Worm (Caenorhabditis elegans): ENCODE measurements around the gene F42G2.5.

Gene F42G2.5

ce11 chrII:2411093-2411492 lies 6.7 kb downstream of the F42G2.5 start:
- TF ChIP-seq tra-4 (tag; optimal IDR thresholded peaks at IDR 0.05), result no peak
- no peak for TF ChIP-seq aly-1 (tag; optimal IDR thresholded peaks at IDR 0.05)
- TF ChIP-seq ceh-13 (GFP tag; optimal IDR thresholded peaks at IDR 0.05), result no peak
- TF ChIP-seq scrt-1 (GFP tag; IDR thresholded peaks at IDR 0.05), result no peak
- TF ChIP-seq ets-7 (tag; optimal IDR thresholded peaks at IDR 0.05), result no peak

- TF ChIP-seq hnd-1 (tag; optimal IDR thresholded peaks at IDR 0.05) (no peak), tbx-11 (GFP tag; IDR thresholded peaks at IDR 0.05) (no peak), sea-1 (GFP tag; conservative IDR thresholded peaks at IDR 0.05) (no peak), ceh-13 (GFP tag; optimal IDR thresholded peaks at IDR 0.05) (no peak), ets-7 (tag; optimal IDR thresholded peaks at IDR 0.05) (no peak), ceh-36 (tag; optimal IDR thresholded peaks at IDR 0.05) (no peak), hmbx-1 (tag; optimal IDR thresholded peaks at IDR 0.05) (no peak), B0310.2 (tag; optimal IDR thresholded peaks at IDR 0.05) (no peak), ama-1 (optimal IDR thresholded peaks at IDR 0.05) (no peak), F13C5.2 (tag; optimal IDR thresholded peaks at IDR 0.05) (no peak), aly-1 (tag; optimal IDR thresholded peaks at IDR 0.05) (no peak), hmg-4 (GFP tag; optimal IDR thresholded peaks at IDR 0.05) (no peak), flt-1 (GFP tag; IDR thresholded peaks at IDR 0.05) (no peak), pes-1 (GFP tag; IDR thresholded peaks at IDR 0.05) (no peak), tbx-37 (GFP tag; conservative IDR thresholded peaks at IDR 0.05) (no peak), scrt-1 (GFP tag; IDR thresholded peaks at IDR 0.05) (no peak), tra-4 (tag; optimal IDR thresholded peaks at IDR 0.05) (no peak)
Measured at ce11 chrII:2403984-2404383, 13.8 kb downstream of the F42G2.5 start, which contains the start of gene F16G10.1. Gene F16G10.1 (plus strand): TSS chrII:2404284.

ce11 chrII:2399810-2400209 lies 18.0 kb downstream of the F42G2.5 start:
- TF ChIP-seq tbx-37 (GFP tag; conservative IDR thresholded peaks at IDR 0.05) (no peak), hmbx-1 (tag; optimal IDR thresholded peaks at IDR 0.05) (no peak), pes-1 (GFP tag; IDR thresholded peaks at IDR 0.05) (no peak), ceh-13 (GFP tag; optimal IDR thresholded peaks at IDR 0.05) (no peak), flt-1 (GFP tag; IDR thresholded peaks at IDR 0.05) (no peak), tra-4 (tag; optimal IDR thresholded peaks at IDR 0.05) (no peak), ets-7 (tag; optimal IDR thresholded peaks at IDR 0.05) (no peak), B0310.2 (tag; optimal IDR thresholded peaks at IDR 0.05) (no peak), tbx-11 (GFP tag; IDR thresholded peaks at IDR 0.05) (no peak)

- TF ChIP-seq tbx-37 (GFP tag; conservative IDR thresholded peaks at IDR 0.05), result no peak
- no peak for TF ChIP-seq ets-7 (tag; optimal IDR thresholded peaks at IDR 0.05)
- no peak for TF ChIP-seq sea-1 (GFP tag; conservative IDR thresholded peaks at IDR 0.05)
- no peak for TF ChIP-seq ceh-36 (tag; optimal IDR thresholded peaks at IDR 0.05)
- no peak for TF ChIP-seq ama-1 (optimal IDR thresholded peaks at IDR 0.05)
- no peak for TF ChIP-seq pes-1 (GFP tag; IDR thresholded peaks at IDR 0.05)
- no peak for TF ChIP-seq tra-4 (tag; optimal IDR thresholded peaks at IDR 0.05)
- TF ChIP-seq hnd-1 (tag; optimal IDR thresholded peaks at IDR 0.05), result no peak
- no peak for TF ChIP-seq aly-1 (tag; optimal IDR thresholded peaks at IDR 0.05)
- TF ChIP-seq ceh-13 (GFP tag; optimal IDR thresholded peaks at IDR 0.05), result no peak
- TF ChIP-seq tbx-11 (GFP tag; IDR thresholded peaks at IDR 0.05), result no peak
- no peak for TF ChIP-seq flt-1 (GFP tag; IDR thresholded peaks at IDR 0.05)
- TF ChIP-seq B0310.2 (tag; optimal IDR thresholded peaks at IDR 0.05), result no peak
Measured at ce11 chrII:2398884-2399283, 18.9 kb downstream of the F42G2.5 start, which contains the start of gene F16G10.14. Gene F16G10.14 (minus strand): TSS chrII:2398984.

- no peak for TF ChIP-seq ama-1 (optimal IDR thresholded peaks at IDR 0.05)
- no peak for TF ChIP-seq scrt-1 (GFP tag; IDR thresholded peaks at IDR 0.05)
- no peak for TF ChIP-seq ceh-36 (tag; optimal IDR thresholded peaks at IDR 0.05)
- TF ChIP-seq F13C5.2 (tag; optimal IDR thresholded peaks at IDR 0.05), result no peak
- TF ChIP-seq pes-1 (GFP tag; IDR thresholded peaks at IDR 0.05), result no peak
- TF ChIP-seq B0310.2 (tag; optimal IDR thresholded peaks at IDR 0.05), result no peak
- no peak for TF ChIP-seq aly-1 (tag; optimal IDR thresholded peaks at IDR 0.05)
- TF ChIP-seq hmbx-1 (tag; optimal IDR thresholded peaks at IDR 0.05), result no peak
- no peak for TF ChIP-seq tra-4 (tag; optimal IDR thresholded peaks at IDR 0.05)
- TF ChIP-seq hnd-1 (tag; optimal IDR thresholded peaks at IDR 0.05), result no peak
- no peak for TF ChIP-seq ceh-13 (GFP tag; optimal IDR thresholded peaks at IDR 0.05)
- no peak for TF ChIP-seq tbx-37 (GFP tag; conservative IDR thresholded peaks at IDR 0.05)
- TF ChIP-seq sea-1 (GFP tag; conservative IDR thresholded peaks at IDR 0.05), result no peak
- no peak for TF ChIP-seq ets-7 (tag; optimal IDR thresholded peaks at IDR 0.05)
- TF ChIP-seq flt-1 (GFP tag; IDR thresholded peaks at IDR 0.05), result no peak
- no peak for TF ChIP-seq tbx-11 (GFP tag; IDR thresholded peaks at IDR 0.05)
- TF ChIP-seq hmg-4 (GFP tag; optimal IDR thresholded peaks at IDR 0.05), result no peak
Measured at ce11 chrII:2395864-2396263, 21.9 kb downstream of the F42G2.5 start, which contains the start of gene F16G10.13. Gene F16G10.13 (minus strand): TSS chrII:2395964.

ce11 chrII:2393821-2394220 lies 24.0 kb downstream of the F42G2.5 start, which contains the start of gene F16G10.11:
Gene F16G10.11 (minus strand): TSS chrII:2393921.
- TF ChIP-seq ets-7 (tag; optimal IDR thresholded peaks at IDR 0.05) (no peak), tra-4 (tag; optimal IDR thresholded peaks at IDR 0.05) (no peak), ceh-13 (GFP tag; optimal IDR thresholded peaks at IDR 0.05) (no peak), ceh-36 (tag; optimal IDR thresholded peaks at IDR 0.05) (no peak), F13C5.2 (tag; optimal IDR thresholded peaks at IDR 0.05) (no peak), hmg-4 (GFP tag; optimal IDR thresholded peaks at IDR 0.05) (no peak), hnd-1 (tag; optimal IDR thresholded peaks at IDR 0.05) (no peak), tbx-37 (GFP tag; conservative IDR thresholded peaks at IDR 0.05) (no peak), pes-1 (GFP tag; IDR thresholded peaks at IDR 0.05) (no peak), scrt-1 (GFP tag; IDR thresholded peaks at IDR 0.05) (no peak), ama-1 (optimal IDR thresholded peaks at IDR 0.05) (no peak), hmbx-1 (tag; optimal IDR thresholded peaks at IDR 0.05) (no peak), aly-1 (tag; optimal IDR thresholded peaks at IDR 0.05) (no peak), sea-1 (GFP tag; conservative IDR thresholded peaks at IDR 0.05) (no peak), flt-1 (GFP tag; IDR thresholded peaks at IDR 0.05) (no peak), B0310.2 (tag; optimal IDR thresholded peaks at IDR 0.05) (no peak), tbx-11 (GFP tag; IDR thresholded peaks at IDR 0.05) (no peak)

- TF ChIP-seq tra-4 (tag; optimal IDR thresholded peaks at IDR 0.05) (no peak), pes-1 (GFP tag; IDR thresholded peaks at IDR 0.05) (no peak), hnd-1 (tag; optimal IDR thresholded peaks at IDR 0.05) (no peak), ets-7 (tag; optimal IDR thresholded peaks at IDR 0.05) (no peak), aly-1 (tag; optimal IDR thresholded peaks at IDR 0.05) (no peak), flt-1 (GFP tag; IDR thresholded peaks at IDR 0.05) (no peak), F13C5.2 (tag; optimal IDR thresholded peaks at IDR 0.05) (no peak), ceh-13 (GFP tag; optimal IDR thresholded peaks at IDR 0.05) (no peak), tbx-37 (GFP tag; conservative IDR thresholded peaks at IDR 0.05) (no peak), ceh-36 (tag; optimal IDR thresholded peaks at IDR 0.05) (no peak), hmbx-1 (tag; optimal IDR thresholded peaks at IDR 0.05) (no peak), B0310.2 (tag; optimal IDR thresholded peaks at IDR 0.05) (no peak), ama-1 (optimal IDR thresholded peaks at IDR 0.05) (no peak)
Measured at ce11 chrII:2390884-2391283, 26.9 kb downstream of the F42G2.5 start, which contains the start of gene F16G10.10. Gene F16G10.10 (minus strand): TSS chrII:2390984.
